Fruit fly (Drosophila melanogaster) whole organism, embryonic: ENCODE measurements around the gene Nup98-96.

ENCODE experiments used
- B-H2 ChIP-seq: fragments of 200-800 bp; sonication (Bioruptor generic); optimal IDR thresholded peaks from 2 replicates; lab custom pipeline; 2018; ENCODE audit warnings: missing biosample characterization, mild to moderate bottlenecking, missing genetic modification characterization
- CG10959 ChIP-seq: fragments of 200-800 bp; sonication (Bioruptor generic); IDR thresholded peaks from 2 replicates; pipeline ENCODE4 v1.3.6; 2022; ENCODE audit warnings: missing biosample characterization, missing genetic modification characterization
- CG10979 ChIP-seq: fragments of 200-800 bp; sonication (Bioruptor generic); optimal IDR thresholded peaks from 2 replicates; lab custom pipeline; 2018; ENCODE audit warnings: missing biosample characterization, mild to moderate bottlenecking, missing genetic modification characterization, moderate library complexity
- CG11504 ChIP-seq: fragments of 200-800 bp; sonication (Bioruptor generic); optimal IDR thresholded peaks from 3 replicates; lab custom pipeline; 2019; ENCODE audit warnings: missing biosample characterization, mild to moderate bottlenecking, missing genetic modification characterization, moderate library complexity
- CG13775 ChIP-seq: fragments of 200-800 bp; sonication (Bioruptor generic); optimal IDR thresholded peaks from 3 replicates; lab custom pipeline; 2017; ENCODE audit warnings: missing biosample characterization, mild to moderate bottlenecking, missing genetic modification characterization
- CG14667 ChIP-seq: fragments of 200-800 bp; sonication (Bioruptor generic); IDR thresholded peaks from 2 replicates; pipeline ENCODE4 v1.3.6; 2022; ENCODE audit warnings: missing biosample characterization, missing genetic modification characterization
- CG14710 ChIP-seq: fragments of 200-800 bp; sonication (Bioruptor generic); optimal IDR thresholded peaks from 3 replicates; lab custom pipeline; 2019; ENCODE audit warnings: missing biosample characterization, mild to moderate bottlenecking, missing genetic modification characterization, moderate library complexity
- CG15011 ChIP-seq: fragments of 200-800 bp; sonication (Bioruptor generic); optimal IDR thresholded peaks from 3 replicates; lab custom pipeline; 2018; ENCODE audit warnings: missing biosample characterization, mild to moderate bottlenecking, missing genetic modification characterization
- CG17361 ChIP-seq: fragments of 200-800 bp; sonication (Bioruptor generic); IDR thresholded peaks from 3 replicates; pipeline ENCODE4 v1.3.6; 2022; ENCODE audit warnings: missing biosample characterization, missing genetic modification characterization
- CG3281 ChIP-seq: fragments of 200-800 bp; sonication (Bioruptor generic); optimal IDR thresholded peaks from 3 replicates; lab custom pipeline; 2017; ENCODE audit warnings: missing biosample characterization, mild to moderate bottlenecking, missing genetic modification characterization
- CG5180 ChIP-seq: fragments of 200-800 bp; sonication (Bioruptor generic); optimal IDR thresholded peaks from 3 replicates; lab custom pipeline; 2017; ENCODE audit warnings: missing biosample characterization, missing genetic modification characterization, mild to moderate bottlenecking, moderate library complexity, missing genetic modification reagents
- CG6683 ChIP-seq: fragments of 200-800 bp; sonication (Bioruptor generic); optimal IDR thresholded peaks from 2 replicates; lab custom pipeline; 2017; ENCODE audit warnings: missing biosample characterization, mild to moderate bottlenecking, missing genetic modification characterization, missing genetic modification reagents
- CG6813 ChIP-seq: fragments of 200-800 bp; sonication (Bioruptor generic); optimal IDR thresholded peaks from 2 replicates; lab custom pipeline; 2017; ENCODE audit warnings: missing biosample characterization, missing genetic modification characterization, mild to moderate bottlenecking, moderate library complexity, missing genetic modification reagents
- CG8290 ChIP-seq, 3 experiments: fragments of 200-800 bp; sonication (Bioruptor generic); optimal IDR thresholded peaks; 2 replicates each; lab custom pipeline; 2016 to 2019; ENCODE audit warnings: missing biosample characterization in 3 of 3, missing genetic modification characterization in 3 of 3, mild to moderate bottlenecking in 2 of 3, moderate library complexity in 1 of 3
- Dip2 ChIP-seq: fragments of 200-800 bp; sonication (Bioruptor generic); IDR thresholded peaks from 2 replicates; pipeline ENCODE4 v1.3.6; 2022; ENCODE audit warnings: missing biosample characterization, missing genetic modification characterization
- Dp ChIP-seq: fragments of 200-800 bp; sonication (Bioruptor generic); optimal IDR thresholded peaks from 2 replicates; lab custom pipeline; 2018; ENCODE audit warnings: missing biosample characterization, mild to moderate bottlenecking, missing genetic modification characterization, moderate library complexity
- Dref ChIP-seq: fragments of 200-800 bp; sonication (Bioruptor generic); IDR thresholded peaks from 2 replicates; pipeline ENCODE4 v1.3.6; 2022; ENCODE audit warnings: missing biosample characterization, missing genetic modification characterization
- Ets97D ChIP-seq: fragments of 200-800 bp; sonication (Bioruptor generic); optimal IDR thresholded peaks from 3 replicates; lab custom pipeline; 2016; ENCODE audit warnings: missing biosample characterization, missing genetic modification characterization
- Gug ChIP-seq: fragments of 200-800 bp; sonication (Bioruptor generic); IDR thresholded peaks from 4 replicates; pipeline ENCODE4 v1.3.6; 2022; ENCODE audit warnings: missing biosample characterization, missing genetic modification characterization
- H2.0 ChIP-seq: fragments of 200-800 bp; sonication (Bioruptor generic); IDR thresholded peaks from 2 replicates; pipeline ENCODE4 v1.3.6; 2022; ENCODE audit warnings: missing biosample characterization, missing genetic modification characterization
- HHEX ChIP-seq: fragments of 200-800 bp; sonication (Bioruptor generic); optimal IDR thresholded peaks from 3 replicates; lab custom pipeline; 2017; ENCODE audit warnings: missing biosample characterization, mild to moderate bottlenecking, missing genetic modification characterization, missing genetic modification reagents
- HLHmδ ChIP-seq: fragments of 200-800 bp; sonication (Bioruptor generic); optimal IDR thresholded peaks from 2 replicates; lab custom pipeline; 2018; ENCODE audit warnings: missing biosample characterization, mild to moderate bottlenecking, missing genetic modification characterization, moderate library complexity
- NC2β ChIP-seq: fragments of 200-800 bp; sonication (Bioruptor generic); optimal IDR thresholded peaks from 2 replicates; lab custom pipeline; 2016; ENCODE audit warnings: missing biosample characterization, missing genetic modification characterization
- Six4 ChIP-seq: fragments of 200-800 bp; sonication (Bioruptor generic); optimal IDR thresholded peaks from 2 replicates; lab custom pipeline; 2016; ENCODE audit warnings: missing biosample characterization, missing genetic modification characterization
- Spps ChIP-seq: fragments of 200-800 bp; sonication (Bioruptor generic); optimal IDR thresholded peaks from 2 replicates; lab custom pipeline; 2018; ENCODE audit warnings: missing biosample characterization, mild to moderate bottlenecking, missing genetic modification characterization
- ab ChIP-seq: fragments of 200-800 bp; sonication (Bioruptor generic); optimal IDR thresholded peaks from 2 replicates; lab custom pipeline; 2016; ENCODE audit warnings: missing biosample characterization, missing genetic modification characterization
- ara ChIP-seq: fragments of 200-800 bp; sonication (Bioruptor generic); IDR thresholded peaks from 2 replicates; pipeline ENCODE4 v1.3.6; 2022; ENCODE audit warnings: missing biosample characterization, missing genetic modification characterization
- ase ChIP-seq: fragments of 200-800 bp; sonication (Bioruptor generic); IDR thresholded peaks from 3 replicates; pipeline ENCODE4 v1.3.6; 2022; ENCODE audit warnings: missing biosample characterization, missing genetic modification characterization
- bigmax ChIP-seq: fragments of 200-800 bp; sonication (Bioruptor generic); optimal IDR thresholded peaks from 2 replicates; lab custom pipeline; 2018; ENCODE audit warnings: missing biosample characterization, mild to moderate bottlenecking, missing genetic modification characterization
- cwo ChIP-seq: fragments of 200-800 bp; sonication (Bioruptor generic); optimal IDR thresholded peaks from 3 replicates; lab custom pipeline; 2017; ENCODE audit warnings: missing biosample characterization, missing genetic modification characterization, mild to moderate bottlenecking, moderate library complexity, missing genetic modification reagents
- disco-r ChIP-seq: fragments of 200-800 bp; sonication (Bioruptor generic); optimal IDR thresholded peaks from 2 replicates; lab custom pipeline; 2016; ENCODE audit warnings: missing biosample characterization, missing genetic modification characterization
- dm ChIP-seq: fragments of 200-800 bp; sonication (Bioruptor generic); optimal IDR thresholded peaks from 3 replicates; lab custom pipeline; 2016; ENCODE audit warnings: missing biosample characterization, missing genetic modification characterization
- dmrt99B ChIP-seq: fragments of 200-800 bp; sonication (Bioruptor generic); optimal IDR thresholded peaks from 2 replicates; lab custom pipeline; 2018; ENCODE audit warnings: missing biosample characterization, mild to moderate bottlenecking, missing genetic modification characterization, moderate library complexity
- ftz-f1 ChIP-seq: fragments of 200-800 bp; sonication (Bioruptor generic); optimal IDR thresholded peaks from 2 replicates; lab custom pipeline; 2016; ENCODE audit warnings: missing biosample characterization, missing genetic modification characterization
- gfzf ChIP-seq: fragments of 200-800 bp; sonication (Bioruptor generic); optimal IDR thresholded peaks from 2 replicates; lab custom pipeline; 2016; ENCODE audit warnings: missing biosample characterization, mild to moderate bottlenecking, missing genetic modification characterization, moderate library complexity
- ind ChIP-seq: fragments of 200-800 bp; sonication (Bioruptor generic); optimal IDR thresholded peaks from 3 replicates; lab custom pipeline; 2016; ENCODE audit warnings: missing biosample characterization, missing genetic modification characterization
- jigr1 ChIP-seq: fragments of 200-800 bp; sonication (Bioruptor generic); IDR thresholded peaks from 3 replicates; pipeline ENCODE4 v1.3.6; 2022; ENCODE audit warnings: missing biosample characterization, missing genetic modification characterization
- kah ChIP-seq: fragments of 200-800 bp; sonication (Bioruptor generic); optimal IDR thresholded peaks from 2 replicates; lab custom pipeline; 2018; ENCODE audit warnings: missing biosample characterization, mild to moderate bottlenecking, missing genetic modification characterization
- kni ChIP-seq: fragments of 200-800 bp; sonication (Bioruptor generic); optimal IDR thresholded peaks from 3 replicates; lab custom pipeline; 2017; ENCODE audit warnings: mild to moderate bottlenecking, missing biosample characterization, missing genetic modification reagents, missing genetic modification characterization
- lbe ChIP-seq: fragments of 200-800 bp; sonication (Bioruptor generic); optimal IDR thresholded peaks from 2 replicates; lab custom pipeline; 2016; ENCODE audit warnings: missing biosample characterization, mild to moderate bottlenecking, missing genetic modification characterization
- pita ChIP-seq: fragments of 200-800 bp; sonication (Bioruptor generic); optimal IDR thresholded peaks from 2 replicates; lab custom pipeline; 2017; ENCODE audit warnings: missing biosample characterization, mild to moderate bottlenecking, missing genetic modification characterization
- pros ChIP-seq: fragments of 200-800 bp; sonication (Bioruptor generic); optimal IDR thresholded peaks from 3 replicates; lab custom pipeline; 2019; ENCODE audit warnings: missing biosample characterization, mild to moderate bottlenecking, missing genetic modification characterization, moderate library complexity
- ranshi ChIP-seq: fragments of 200-800 bp; sonication (Bioruptor generic); IDR thresholded peaks from 2 replicates; pipeline ENCODE4 v1.3.6; 2022; ENCODE audit warnings: missing biosample characterization, missing genetic modification characterization
- repo ChIP-seq: fragments of 200-800 bp; sonication (Bioruptor generic); optimal IDR thresholded peaks from 2 replicates; lab custom pipeline; 2016; ENCODE audit warnings: missing biosample characterization, missing genetic modification characterization
- scrt ChIP-seq: fragments of 200-800 bp; sonication (Bioruptor generic); optimal IDR thresholded peaks from 2 replicates; lab custom pipeline; 2018; ENCODE audit warnings: missing biosample characterization, mild to moderate bottlenecking, missing genetic modification characterization, moderate library complexity
- so ChIP-seq: fragments of 200-800 bp; sonication (Bioruptor generic); IDR thresholded peaks from 3 replicates; pipeline ENCODE4 v1.3.6; 2022; ENCODE audit warnings: missing biosample characterization, missing genetic modification characterization
- sob ChIP-seq: fragments of 200-800 bp; sonication (Bioruptor generic); IDR thresholded peaks from 2 replicates; pipeline ENCODE4 v1.3.6; 2022; ENCODE audit warnings: missing biosample characterization, missing genetic modification characterization
- sr ChIP-seq: fragments of 200-800 bp; sonication (Bioruptor generic); IDR thresholded peaks from 3 replicates; pipeline ENCODE4 v1.3.6; 2022; ENCODE audit warnings: missing biosample characterization, missing genetic modification characterization
- ssp ChIP-seq: fragments of 200-800 bp; sonication (Bioruptor generic); IDR thresholded peaks from 2 replicates; pipeline ENCODE4 v1.3.6; 2022; ENCODE audit warnings: missing biosample characterization, missing genetic modification characterization
- tup ChIP-seq: fragments of 200-800 bp; sonication (Bioruptor generic); optimal IDR thresholded peaks from 2 replicates; lab custom pipeline; 2016; ENCODE audit warnings: missing biosample characterization, mild to moderate bottlenecking, missing genetic modification characterization, moderate library complexity
- tx ChIP-seq: fragments of 200-800 bp; sonication (Bioruptor generic); optimal IDR thresholded peaks from 2 replicates; lab custom pipeline; 2016; ENCODE audit warnings: missing biosample characterization, missing genetic modification characterization

The Nup98-96 gene

DNA sequence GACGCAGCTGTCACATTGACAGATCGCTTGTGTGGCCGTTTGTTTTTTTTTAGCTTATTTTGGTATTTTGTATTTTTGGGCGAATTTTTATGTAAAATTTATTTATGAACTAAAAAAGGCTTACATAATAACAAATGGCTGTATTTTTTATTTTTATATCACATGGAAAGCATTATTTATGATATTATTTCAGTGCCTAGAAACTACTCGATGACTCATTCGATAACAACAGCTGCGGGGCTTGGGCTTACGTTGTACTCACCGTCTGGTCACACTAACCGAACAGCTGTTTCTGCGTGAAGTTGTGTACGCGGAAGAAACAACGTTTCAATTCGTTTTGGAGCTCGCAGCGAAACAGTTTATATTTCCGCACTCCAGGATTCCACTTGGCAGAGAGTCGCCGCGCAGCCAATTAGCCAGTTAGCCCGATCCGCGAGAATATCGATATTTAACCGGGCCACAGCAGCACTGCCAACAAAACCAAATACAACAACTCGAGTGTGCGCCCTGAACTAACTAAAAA, 48.4 kb downstream of the Nup98-96 start, which contains the start of the genes Hmgcr and Rpn9 (continued):
- peak; percentile 48 for TF ChIP-seq Dp (GFP tag; lab: Kevin White, UChicago)
- no peak for TF ChIP-seq CG6813 (GFP tag; lab: Kevin White, UChicago)
- TF ChIP-seq B-H2: no peak
- peak; percentile 92 for TF ChIP-seq Ets97D (GFP tag; lab: Kevin White, UChicago)
- TF ChIP-seq CG14667 (GFP tag; lab: Robert Waterston, UW): no peak
- peak; percentile 72 for TF ChIP-seq HLHmδ
- no peak for TF ChIP-seq ase
- no peak for TF ChIP-seq tup
- no peak for TF ChIP-seq tx (GFP tag; lab: Kevin White, UChicago)
- TF ChIP-seq NC2β (GFP tag; lab: Kevin White, UChicago): peak; percentile 55
- TF ChIP-seq CG8290 (GFP tag; optimal IDR thresholded peaks at IDR 0.05; lab: Kevin White, UChicago): peak; percentile 8
- TF ChIP-seq CG8290 (tag; optimal IDR thresholded peaks at IDR 0.05; lab: Kevin White, UChicago): peak in 1 of 2 experiments; percentile 47
- TF ChIP-seq pros (GFP tag; lab: Kevin White, UChicago): no peak
- TF ChIP-seq repo (GFP tag; lab: Kevin White, UChicago): no peak
- TF ChIP-seq ranshi (GFP tag; lab: Robert Waterston, UW): no peak
- peak; percentile 51 for TF ChIP-seq CG11504
- TF ChIP-seq ftz-f1 (GFP tag; lab: Kevin White, UChicago): no peak
- no peak for TF ChIP-seq Dip2 (GFP tag; lab: Robert Waterston, UW)
- TF ChIP-seq CG6683 (GFP tag; lab: Kevin White, UChicago): no peak
- TF ChIP-seq Spps (tag; lab: Kevin White, UChicago): no peak
- TF ChIP-seq CG3281 (GFP tag; lab: Kevin White, UChicago): peak; percentile 2
- no peak for TF ChIP-seq ind
- no peak for TF ChIP-seq ssp (GFP tag; lab: Robert Waterston, UW)
- TF ChIP-seq ara (GFP tag; lab: Robert Waterston, UW): no peak
- no peak for TF ChIP-seq Gug (GFP tag; lab: Robert Waterston, UW)
- no peak for TF ChIP-seq CG10979
- peak; percentile 41; the same call in 1 of the 3 replicates for TF ChIP-seq CG17361 (GFP tag; lab: Robert Waterston, UW)
- no peak for TF ChIP-seq disco-r (GFP tag; lab: Kevin White, UChicago)
- TF ChIP-seq HHEX (GFP tag; lab: Kevin White, UChicago): no peak
- no peak; the same call in 2 of the 3 replicates for TF ChIP-seq so
- no peak for TF ChIP-seq CG10959
- TF ChIP-seq CG15011 (GFP tag; lab: Kevin White, UChicago): no peak
- TF ChIP-seq kni (GFP tag; lab: Kevin White, UChicago): no peak
- no peak for TF ChIP-seq CG13775
- TF ChIP-seq CG14710: peak; percentile 77
- peak; percentile 93 for TF ChIP-seq gfzf (GFP tag; lab: Kevin White, UChicago)
- TF ChIP-seq jigr1 (GFP tag; lab: Robert Waterston, UW): no peak
- TF ChIP-seq dm: peak; percentile 41
- no peak for TF ChIP-seq sob (GFP tag; lab: Robert Waterston, UW)
- TF ChIP-seq CG5180 (GFP tag; lab: Kevin White, UChicago): no peak
- TF ChIP-seq scrt: peak; percentile 18
- TF ChIP-seq kah (GFP tag; lab: Kevin White, UChicago): no peak
- no peak for TF ChIP-seq bigmax (GFP tag; lab: Kevin White, UChicago)
- TF ChIP-seq cwo (GFP tag; lab: Kevin White, UChicago): no peak
- no peak; the same call in 1 of the 2 replicates for TF ChIP-seq Dref (GFP tag; lab: Robert Waterston, UW)
- no peak for TF ChIP-seq H2.0
- no peak for TF ChIP-seq Six4 (GFP tag; lab: Kevin White, UChicago)
- TF ChIP-seq sr (GFP tag; lab: Robert Waterston, UW): no peak
- no peak for TF ChIP-seq lbe
- TF ChIP-seq pita (GFP tag; lab: Kevin White, UChicago): no peak
- no peak for TF ChIP-seq ab
- TF ChIP-seq dmrt99B: no peak
